Fruit fly (Drosophila melanogaster): ENCODE results near the gene CG1116.
A peak's percentile ranks its signal among the peaks of the same experiment; 100 is the strongest.

Gene CG1116

DNA sequence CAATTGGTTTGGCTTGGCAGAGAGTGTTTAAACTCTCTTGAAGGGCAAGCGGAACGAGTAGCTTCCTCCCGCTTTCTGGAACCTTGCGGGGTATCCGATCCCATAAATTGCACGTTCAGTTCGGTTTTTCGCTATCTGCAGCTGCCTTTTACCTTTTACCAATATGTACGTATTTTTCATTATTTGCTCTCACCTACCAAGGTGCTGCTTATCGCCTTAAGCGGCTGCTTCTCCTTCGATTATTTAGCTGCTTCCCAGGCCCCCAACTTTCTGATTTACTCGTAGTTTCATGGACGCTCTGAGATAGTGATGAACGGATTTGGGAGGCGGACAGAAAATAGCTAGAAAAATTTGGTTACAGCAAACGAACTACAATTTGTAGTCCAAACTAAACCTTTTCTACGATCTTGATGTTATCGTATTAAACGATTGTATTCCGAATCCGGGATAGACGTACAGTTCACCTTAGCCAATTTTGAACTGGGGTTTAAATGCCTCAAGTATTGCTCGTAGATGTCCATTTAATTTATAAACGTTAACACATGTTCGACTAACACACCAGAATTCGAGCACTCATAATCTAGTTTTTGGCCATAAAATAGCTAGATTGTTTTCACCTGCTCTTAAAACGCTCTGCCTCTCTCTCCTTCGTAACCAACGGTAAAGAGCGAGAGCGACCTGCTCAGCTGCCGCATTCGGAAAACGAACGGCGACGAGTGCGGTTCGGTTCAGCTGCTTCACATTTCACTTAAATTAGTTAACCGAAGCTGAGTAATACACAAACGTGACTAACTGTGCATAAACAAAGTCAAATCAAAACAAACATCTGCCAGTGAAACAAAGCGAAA, 45.0 kb downstream of the CG1116 start (continued):
- TF ChIP-seq CG17359 (tag; optimal IDR thresholded peaks at IDR 0.05) (peak; percentile 18), her (GFP tag; optimal IDR thresholded peaks at IDR 0.05) (peak; percentile 37), zfh1 (GFP tag; IDR thresholded peaks at IDR 0.05) (0 out of 3 replicates have a peak, but pooled peaks have one; percentile 32), emc (GFP tag; optimal IDR thresholded peaks at IDR 0.05) (peak; percentile 20), fu2 (GFP tag; optimal IDR thresholded peaks at IDR 0.05) (peak; percentile 22), CoRest (tag; optimal IDR thresholded peaks at IDR 0.05) (peak; percentile 64), CG10543 (GFP tag; optimal IDR thresholded peaks at IDR 0.05) (peak; percentile 82), CG12391 (tag; optimal IDR thresholded peaks at IDR 0.05) (peak; percentile 55), CG3995 (GFP tag; optimal IDR thresholded peaks at IDR 0.05) (peak; percentile 2), seq (GFP tag; IDR thresholded peaks at IDR 0.05) (no peak), HLHmδ (GFP tag; optimal IDR thresholded peaks at IDR 0.05) (peak; percentile 48), CG17385 (GFP tag; optimal IDR thresholded peaks at IDR 0.05) (peak; percentile 52), CG13894 (tag; optimal IDR thresholded peaks at IDR 0.05) (peak; percentile 35), hkb (optimal IDR thresholded peaks at IDR 0.05) (peak; percentile 50), hkb (GFP tag; IDR thresholded peaks at IDR 0.05) (0 out of 2 replicates have a peak, but pooled peaks have one; percentile 11), CG7987 (GFP tag; optimal IDR thresholded peaks at IDR 0.05) (peak; percentile 0), grau (tag; optimal IDR thresholded peaks at IDR 0.05) (peak; percentile 67), Dip3 (GFP tag; optimal IDR thresholded peaks at IDR 0.05) (no peak), chm (GFP tag; IDR thresholded peaks at IDR 0.05) (no peak), klu (GFP tag; IDR thresholded peaks at IDR 0.05) (no peak), CHES-1-like (GFP tag; optimal IDR thresholded peaks at IDR 0.05) (peak; percentile 31), HLH54F (GFP tag; optimal IDR thresholded peaks at IDR 0.05) (peak; percentile 41), CG1603 (tag; optimal IDR thresholded peaks at IDR 0.05) (peak; percentile 42), HLH3B (GFP tag; IDR thresholded peaks at IDR 0.05) (no peak), CG6683 (GFP tag; optimal IDR thresholded peaks at IDR 0.05) (no peak), z (GFP tag; IDR thresholded peaks at IDR 0.05) (no peak), ci (GFP tag; IDR thresholded peaks at IDR 0.05) (peak; percentile 65), CG7556 (GFP tag; optimal IDR thresholded peaks at IDR 0.05) (peak; percentile 73), Hr78 (GFP tag; optimal IDR thresholded peaks at IDR 0.05) (no peak), Hmr (GFP tag; optimal IDR thresholded peaks at IDR 0.05) (peak; percentile 54), pan (optimal IDR thresholded peaks at IDR 0.05) (no peak), pan (GFP tag; optimal IDR thresholded peaks at IDR 0.05 in 1 of 2, IDR thresholded peaks at IDR 0.05 in 1 of 2) (peak in 1 of 2 experiments; percentile 17), PHDP (tag; optimal IDR thresholded peaks at IDR 0.05) (peak; percentile 6), ewg (GFP tag; optimal IDR thresholded peaks at IDR 0.05) (no peak), maf-S (GFP tag; optimal IDR thresholded peaks at IDR 0.05) (peak; percentile 34), bbx (GFP tag; IDR thresholded peaks at IDR 0.05; ENCODE audit: partially characterized antibody) (peak; percentile 61; the same call in 1 of the 2 replicates), CG15514 (GFP tag; optimal IDR thresholded peaks at IDR 0.05) (peak; percentile 54), HHEX (GFP tag; optimal IDR thresholded peaks at IDR 0.05) (peak; percentile 29), CG11456 (GFP tag; IDR thresholded peaks at IDR 0.05) (no peak), CG30020 (tag; optimal IDR thresholded peaks at IDR 0.05) (peak; percentile 3), CG9727 (GFP tag; optimal IDR thresholded peaks at IDR 0.05) (peak; percentile 46), sc (optimal IDR thresholded peaks at IDR 0.05) (no peak), sc (GFP tag; optimal IDR thresholded peaks at IDR 0.05) (peak; percentile 1), CG8388 (GFP tag; optimal IDR thresholded peaks at IDR 0.05) (peak; percentile 22), ftz-f1 (GFP tag; optimal IDR thresholded peaks at IDR 0.05) (peak; percentile 58), CG12299 (tag; optimal IDR thresholded peaks at IDR 0.05) (peak; percentile 24), CG32772 (GFP tag; IDR thresholded peaks at IDR 0.05) (no peak), CG4707 (GFP tag; optimal IDR thresholded peaks at IDR 0.05) (no peak), CG17361 (GFP tag; IDR thresholded peaks at IDR 0.05) (peak; percentile 72; the same call in 2 of the 3 replicates)
